Worm (Caenorhabditis elegans): ENCODE data around the gene twk-5.

twk-5 gene

DNA sequence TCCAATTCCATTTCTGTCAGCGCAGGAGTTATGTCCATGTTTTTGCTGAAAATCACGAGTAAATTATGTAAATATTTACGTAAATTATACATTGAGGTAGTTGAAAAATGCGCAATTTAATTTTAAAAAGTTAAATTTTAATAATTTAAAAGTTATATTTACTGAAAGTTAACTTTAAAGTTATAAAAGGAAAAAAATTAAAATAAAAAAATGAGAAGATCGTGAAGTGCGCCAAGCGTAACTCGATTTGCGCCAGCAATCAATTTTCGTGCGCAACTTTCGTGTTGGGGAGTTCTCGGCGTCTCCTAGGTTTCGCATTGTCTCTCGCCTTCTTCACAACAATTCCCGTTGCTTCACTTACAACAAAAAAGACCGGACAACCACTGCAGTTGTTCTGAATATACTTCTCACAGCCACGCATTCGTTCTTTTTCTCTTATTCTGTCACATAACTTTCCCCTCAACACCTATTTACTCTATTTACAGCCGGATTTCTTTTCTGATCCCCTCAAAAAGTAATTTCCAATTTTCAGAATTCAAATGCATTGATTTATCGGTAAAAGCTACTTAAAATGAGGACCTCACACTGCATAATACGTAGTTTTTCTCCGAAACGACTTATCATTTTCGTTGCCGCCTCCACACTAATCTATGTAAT, 11.4 kb downstream of the twk-5 start, which contains the start of the genes metl-1 and W02B12.11 (continued):
- peak; percentile 74 for TF ChIP-seq dmd-6 (GFP tag; IDR thresholded peaks at IDR 0.05)
- TF ChIP-seq spr-1 (tag; optimal IDR thresholded peaks at IDR 0.05), result peak; percentile 84
- no peak for TF ChIP-seq unc-39 (tag; optimal IDR thresholded peaks at IDR 0.05)
- no peak for TF ChIP-seq ceh-28 (tag; optimal IDR thresholded peaks at IDR 0.05)
- TF ChIP-seq skn-1 (tag; optimal IDR thresholded peaks at IDR 0.05), result no peak
- peak; percentile 83 for TF ChIP-seq rbr-2 (tag; optimal IDR thresholded peaks at IDR 0.05)
- peak; percentile 88 for TF ChIP-seq nhr-102 (tag; optimal IDR thresholded peaks at IDR 0.05)
- TF ChIP-seq lim-7 (GFP tag; IDR thresholded peaks at IDR 0.05), result peak; percentile 60; the same call in 1 of the 2 replicates
- TF ChIP-seq ctbp-1 (GFP tag; IDR thresholded peaks at IDR 0.05), result peak; percentile 73
- peak; percentile 93 for TF ChIP-seq mes-2 (tag; optimal IDR thresholded peaks at IDR 0.05; ENCODE audit: poor library complexity, severe bottlenecking)
- peak; percentile 25 for TF ChIP-seq ama-1 (optimal IDR thresholded peaks at IDR 0.05)
- TF ChIP-seq fos-1 (tag; optimal IDR thresholded peaks at IDR 0.05), result no peak
- no peak for TF ChIP-seq F44E2.7 (GFP tag; IDR thresholded peaks at IDR 0.05)
- TF ChIP-seq hlh-30 (tag; optimal IDR thresholded peaks at IDR 0.05; ENCODE audit: insufficient read depth), result no peak
- peak; percentile 87 for TF ChIP-seq hmg-1.1 (GFP tag; IDR thresholded peaks at IDR 0.05)
- peak; percentile 28; the same call in 1 of the 2 replicates for TF ChIP-seq nhr-41 (GFP tag; IDR thresholded peaks at IDR 0.05)
- TF ChIP-seq gei-8 (GFP tag; optimal IDR thresholded peaks at IDR 0.05), result no peak
- TF ChIP-seq lin-13 (GFP tag; optimal IDR thresholded peaks at IDR 0.05), result no peak
- peak; percentile 53 for TF ChIP-seq unc-130 (GFP tag; optimal IDR thresholded peaks at IDR 0.05)
- peak; percentile 45 for TF ChIP-seq F37D6.2 (tag; optimal IDR thresholded peaks at IDR 0.05)
- TF ChIP-seq lir-3 (tag; optimal IDR thresholded peaks at IDR 0.05), result no peak
- no peak for TF ChIP-seq T20F7.1 (GFP tag; optimal IDR thresholded peaks at IDR 0.05)
- no peak for TF ChIP-seq pqm-1 (tag; optimal IDR thresholded peaks at IDR 0.05)
- peak; percentile 65 for TF ChIP-seq nhr-25 (tag; optimal IDR thresholded peaks at IDR 0.05; ENCODE audit: borderline replicate concordance, insufficient read depth)
- peak; percentile 7 for TF ChIP-seq nhr-11 (tag; optimal IDR thresholded peaks at IDR 0.05)
- TF ChIP-seq mdl-1 (tag; optimal IDR thresholded peaks at IDR 0.05), result peak in 1 of 2 experiments; percentile 43
- TF ChIP-seq attf-4 (tag; optimal IDR thresholded peaks at IDR 0.05), result no peak
- TF ChIP-seq zfp-3 (GFP tag; conservative IDR thresholded peaks at IDR 0.05), result 0 out of 2 replicates have a peak, but pooled peaks have one; percentile 44
- TF ChIP-seq lin-1 (GFP tag; IDR thresholded peaks at IDR 0.05), result peak; percentile 66
- peak; percentile 65 for TF ChIP-seq jun-1 (tag; optimal IDR thresholded peaks at IDR 0.05)
- TF ChIP-seq nhr-6 (tag; optimal IDR thresholded peaks at IDR 0.05), result peak; percentile 68
- no peak for TF ChIP-seq fkh-10 (GFP tag; optimal IDR thresholded peaks at IDR 0.05)
- TF ChIP-seq tra-1 (GFP tag; IDR thresholded peaks at IDR 0.05), result 0 out of 2 replicates have a peak, but pooled peaks have one; percentile 45
- TF ChIP-seq zip-2 (tag; optimal IDR thresholded peaks at IDR 0.05), result peak; percentile 6
- peak; percentile 82 for TF ChIP-seq dpl-1 (GFP tag; optimal IDR thresholded peaks at IDR 0.05)
- TF ChIP-seq nhr-48 (tag; optimal IDR thresholded peaks at IDR 0.05), result peak; percentile 68
- no peak for TF ChIP-seq cey-2 (tag; optimal IDR thresholded peaks at IDR 0.05; ENCODE audit: borderline replicate concordance, insufficient read depth)
- TF ChIP-seq ceh-32 (tag; optimal IDR thresholded peaks at IDR 0.05; ENCODE audit: poor library complexity), result no peak
- no peak for TF ChIP-seq ceh-44 (GFP tag; IDR thresholded peaks at IDR 0.05)
- TF ChIP-seq duxl-1 (tag; optimal IDR thresholded peaks at IDR 0.05; ENCODE audit: poor library complexity), result peak; percentile 88
- no peak for TF ChIP-seq ZK337.2 (GFP tag; IDR thresholded peaks at IDR 0.05)
- no peak for TF ChIP-seq nhr-76 (tag; optimal IDR thresholded peaks at IDR 0.05)
- peak; percentile 68 for TF ChIP-seq egl-43 (GFP tag; IDR thresholded peaks at IDR 0.05)
- TF ChIP-seq Y75B8A.6 (GFP tag; IDR thresholded peaks at IDR 0.05), result no peak
- no peak for TF ChIP-seq nhr-111 (GFP tag; optimal IDR thresholded peaks at IDR 0.05)
- TF ChIP-seq F49E8.2 (tag; optimal IDR thresholded peaks at IDR 0.05; ENCODE audit: borderline replicate concordance), result peak; percentile 40
- peak; percentile 53 for TF ChIP-seq F10B5.3 (tag; optimal IDR thresholded peaks at IDR 0.05)
- TF ChIP-seq ceh-62 (tag; optimal IDR thresholded peaks at IDR 0.05), result no peak
- TF ChIP-seq sdz-12 (GFP tag; optimal IDR thresholded peaks at IDR 0.05), result no peak
- TF ChIP-seq madf-5 (GFP tag; IDR thresholded peaks at IDR 0.05), result no peak
